Fruit fly (Drosophila melanogaster) whole organism, embryonic: ENCODE results near the gene lectin-37Db.

Experiments used
- Fer2 ChIP-seq: fragments of 200-800 bp; sonication (Bioruptor generic); optimal IDR thresholded peaks from 2 replicates; lab custom pipeline; 2018; ENCODE audit warnings: missing biosample characterization, mild to moderate bottlenecking, missing genetic modification characterization, moderate library complexity
- Gug ChIP-seq: fragments of 200-800 bp; sonication (Bioruptor generic); IDR thresholded peaks from 4 replicates; pipeline ENCODE4 v1.3.6; 2022; ENCODE audit warnings: missing biosample characterization, missing genetic modification characterization
- dmrt11E ChIP-seq: fragments of 200-800 bp; sonication (Bioruptor generic); optimal IDR thresholded peaks from 3 replicates; lab custom pipeline; 2018; ENCODE audit warnings: missing biosample characterization, mild to moderate bottlenecking, missing genetic modification characterization, moderate library complexity

DNA sequence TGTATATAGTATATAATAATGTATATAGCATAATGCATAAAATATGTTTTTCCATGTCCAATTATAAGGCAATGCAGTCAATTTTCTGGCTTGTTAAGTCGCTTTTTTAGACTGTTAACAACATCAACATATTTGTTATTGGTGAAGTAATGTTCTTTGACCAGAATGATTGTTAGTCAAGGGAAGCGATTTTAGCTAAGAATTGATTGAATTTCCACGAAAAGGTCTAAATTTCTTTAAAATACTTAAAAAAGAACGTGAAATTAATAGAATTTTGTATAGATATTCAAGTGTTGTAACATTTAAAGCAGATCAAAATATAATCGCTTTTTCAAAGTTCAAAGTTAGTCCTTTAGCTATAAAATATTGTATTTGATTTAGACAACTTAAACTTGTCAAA lies 44.5 kb downstream of the lectin-37Db start:
- TF ChIP-seq Gug (GFP tag; lab: Robert Waterston, UW) (no peak), dmrt11E (tag; lab: Kevin White, UChicago) (no peak), Fer2 (tag; lab: Kevin White, UChicago) (no peak)
